Fruit fly (Drosophila melanogaster) whole organism, wandering third instar larva: Measurements from ENCODE around the gene Cad96Ca.

Experiments
- Abd-B ChIP-seq: fragments of >200 bp; optimal IDR thresholded peaks from 2 replicates; lab custom pipeline; 2017; ENCODE audit warnings: missing biosample characterization, missing genetic modification characterization
- CG32264 ChIP-seq: fragments of 200-800 bp; sonication (Bioruptor generic); optimal IDR thresholded peaks from 2 replicates; lab custom pipeline; 2016; ENCODE audit warnings: missing biosample characterization, missing genetic modification characterization
- CG9705 ChIP-seq: fragments of 200-800 bp; sonication (Bioruptor generic); optimal IDR thresholded peaks from 2 replicates; lab custom pipeline; 2018; ENCODE audit warnings: missing biosample characterization, mild to moderate bottlenecking, missing genetic modification characterization
- CrebA ChIP-seq: fragments of 200-800 bp; sonication (Bioruptor generic); optimal IDR thresholded peaks from 2 replicates; lab custom pipeline; 2016; ENCODE audit warnings: missing biosample characterization, mild to moderate bottlenecking, missing genetic modification characterization, borderline replicate concordance
- Dfd ChIP-seq: fragments of >200 bp; optimal IDR thresholded peaks from 2 replicates; lab custom pipeline; 2017; ENCODE audit warnings: missing biosample characterization, missing genetic modification characterization
- Dif ChIP-seq: fragments of 200-275, 200-300 bp; sonication (Bioruptor generic); optimal IDR thresholded peaks from 2 replicates; lab custom pipeline; 2018; ENCODE audit warnings: missing biosample characterization, missing genetic modification characterization; ENCODE audit not compliant: partially characterized antibody
- GATAd ChIP-seq: sonication (Bioruptor generic); optimal IDR thresholded peaks from 2 replicates; lab custom pipeline; 2016; ENCODE audit warnings: missing biosample characterization, missing genetic modification characterization
- HLH106 ChIP-seq: fragments of 200-800 bp; optimal IDR thresholded peaks from 3 replicates; lab custom pipeline; 2019; ENCODE audit warnings: missing biosample characterization, mild to moderate bottlenecking, missing genetic modification characterization, moderate library complexity
- Hnf4 ChIP-seq: fragments of 200-800 bp; sonication (Bioruptor generic); optimal IDR thresholded peaks from 2 replicates; lab custom pipeline; 2016; ENCODE audit warnings: missing biosample characterization, mild to moderate bottlenecking, missing genetic modification characterization
- Hr78 ChIP-seq: fragments of >200 bp; optimal IDR thresholded peaks from 2 replicates; lab custom pipeline; 2017; ENCODE audit warnings: missing biosample characterization, missing genetic modification characterization
- Hr83 ChIP-seq: fragments of 200-300 bp; sonication (Bioruptor generic); optimal IDR thresholded peaks from 2 replicates; lab custom pipeline; 2016; ENCODE audit warnings: missing biosample characterization, mild to moderate bottlenecking, missing genetic modification characterization, moderate library complexity; ENCODE audit not compliant: poor library complexity, severe bottlenecking
- Jra ChIP-seq: sonication (Bioruptor generic); optimal IDR thresholded peaks from 2 replicates; lab custom pipeline; 2016; ENCODE audit warnings: missing biosample characterization, missing genetic modification characterization
- Mio ChIP-seq: sonication (Bioruptor generic); optimal IDR thresholded peaks from 2 replicates; lab custom pipeline; 2016; ENCODE audit warnings: missing biosample characterization, missing genetic modification characterization
- Myc ChIP-seq: fragments of >200 bp; optimal IDR thresholded peaks from 2 replicates; lab custom pipeline; 2017
- N ChIP-seq: fragments of >200 bp; optimal IDR thresholded peaks from 2 replicates; lab custom pipeline; 2018; ENCODE audit warnings: missing biosample characterization, missing external identifiers, missing genetic modification characterization
- OdsH ChIP-seq: fragments of 200-800 bp; sonication (Bioruptor generic); optimal IDR thresholded peaks from 2 replicates; lab custom pipeline; 2016; ENCODE audit warnings: missing biosample characterization, mild to moderate bottlenecking, missing genetic modification characterization
- Rel ChIP-seq, 2 experiments: fragments of 200-800 bp; sonication (Bioruptor generic) in 1 of 2; optimal IDR thresholded peaks; 2 replicates in 1 of 2; 3 replicates in 1 of 2; lab custom pipeline; 2016 to 2019; ENCODE audit warnings: mild to moderate bottlenecking in 2 of 2, missing biosample characterization in 2 of 2, missing genetic modification characterization in 2 of 2, moderate library complexity in 1 of 2
- Sp1 ChIP-seq: fragments of 200-800 bp; sonication (Bioruptor generic); optimal IDR thresholded peaks from 3 replicates; lab custom pipeline; 2019; ENCODE audit warnings: missing biosample characterization, mild to moderate bottlenecking, missing genetic modification characterization, moderate library complexity
- Vsx2 ChIP-seq: fragments of 200-300, 225-300 bp; sonication (Bioruptor generic); optimal IDR thresholded peaks from 2 replicates; lab custom pipeline; 2018; ENCODE audit warnings: missing biosample characterization, missing genetic modification characterization; ENCODE audit not compliant: partially characterized antibody
- br ChIP-seq: fragments of 200-800 bp; sonication (Bioruptor generic); optimal IDR thresholded peaks from 2 replicates; lab custom pipeline; 2016; ENCODE audit warnings: missing biosample characterization, missing genetic modification characterization
- brk ChIP-seq: fragments of 200-800 bp; sonication (Bioruptor generic); optimal IDR thresholded peaks from 2 replicates; lab custom pipeline; 2016; ENCODE audit warnings: missing biosample characterization, mild to moderate bottlenecking, missing genetic modification characterization
- dl ChIP-seq, 2 experiments: fragments of 175-275, 200-275 bp in 1 of 2; fragments of 200-275 bp in 1 of 2; sonication (Bioruptor generic); optimal IDR thresholded peaks; lab custom pipeline; 2018; ENCODE audit warnings: mild to moderate bottlenecking in 2 of 2, missing biosample characterization in 2 of 2, missing genetic modification characterization in 2 of 2, moderate library complexity in 2 of 2; ENCODE audit not compliant: partially characterized antibody in 2 of 2, insufficient read depth in 1 of 2
- dmrt93B ChIP-seq: fragments of 200-800 bp; sonication (Bioruptor generic); optimal IDR thresholded peaks from 2 replicates; lab custom pipeline; 2018; ENCODE audit warnings: missing biosample characterization, mild to moderate bottlenecking, missing genetic modification characterization
- dsf ChIP-seq: sonication (Bioruptor generic); optimal IDR thresholded peaks from 2 replicates; lab custom pipeline; 2016; ENCODE audit warnings: missing biosample characterization, missing genetic modification characterization, borderline replicate concordance
- ey ChIP-seq: fragments of 200-800 bp; sonication (Bioruptor generic); optimal IDR thresholded peaks from 2 replicates; lab custom pipeline; 2016; ENCODE audit warnings: missing biosample characterization, missing genetic modification characterization
- foxo ChIP-seq, 2 experiments: fragments of 200-800 bp; sonication (Bioruptor generic); optimal IDR thresholded peaks; 2 replicates in 1 of 2; 3 replicates in 1 of 2; lab custom pipeline; 2016 to 2017; ENCODE audit warnings: missing biosample characterization in 2 of 2, missing genetic modification characterization in 2 of 2
- fru ChIP-seq: fragments of 200-800 bp; sonication (Bioruptor generic); optimal IDR thresholded peaks from 3 replicates; lab custom pipeline; 2016; ENCODE audit warnings: missing biosample characterization, mild to moderate bottlenecking, missing genetic modification characterization
- h ChIP-seq: fragments of 200-800 bp; sonication (Bioruptor generic); optimal IDR thresholded peaks from 3 replicates; lab custom pipeline; 2016; ENCODE audit warnings: missing biosample characterization, mild to moderate bottlenecking, missing genetic modification characterization
- jim ChIP-seq: fragments of 175-275, 200-325 bp; sonication (Bioruptor generic); optimal IDR thresholded peaks from 2 replicates; lab custom pipeline; 2016; ENCODE audit warnings: missing biosample characterization, mild to moderate bottlenecking, missing genetic modification characterization
- lola ChIP-seq: fragments of >200 bp; optimal IDR thresholded peaks from 2 replicates; lab custom pipeline; 2017; ENCODE audit warnings: missing biosample characterization, missing genetic modification characterization
- pan ChIP-seq: fragments of >200 bp; optimal IDR thresholded peaks from 2 replicates; lab custom pipeline; 2017
- psq ChIP-seq: fragments of 200-800 bp; sonication (Bioruptor generic); optimal IDR thresholded peaks from 3 replicates; lab custom pipeline; 2017; ENCODE audit warnings: missing biosample characterization, mild to moderate bottlenecking, missing genetic modification characterization, moderate library complexity
- rgr ChIP-seq: fragments of 200-800 bp; sonication (Bioruptor generic); optimal IDR thresholded peaks from 3 replicates; lab custom pipeline; 2016; ENCODE audit warnings: missing biosample characterization, mild to moderate bottlenecking, missing genetic modification characterization
- sage ChIP-seq: fragments of 200-800 bp; sonication (Bioruptor generic); optimal IDR thresholded peaks from 2 replicates; lab custom pipeline; 2016; ENCODE audit warnings: missing biosample characterization, mild to moderate bottlenecking, missing genetic modification characterization
- sv ChIP-seq: fragments of 200-800 bp; sonication (Bioruptor generic); optimal IDR thresholded peaks from 3 replicates; lab custom pipeline; 2016; ENCODE audit warnings: missing biosample characterization, missing genetic modification characterization
- tai ChIP-seq: sonication (Bioruptor generic); optimal IDR thresholded peaks from 2 replicates; lab custom pipeline; 2016; ENCODE audit warnings: missing biosample characterization, missing genetic modification characterization
- usp ChIP-seq: fragments of >200 bp; optimal IDR thresholded peaks from 2 replicates; lab custom pipeline; 2017; ENCODE audit warnings: missing biosample characterization, missing genetic modification characterization
- woc ChIP-seq: sonication (Bioruptor generic); optimal IDR thresholded peaks from 2 replicates; lab custom pipeline; 2016; ENCODE audit warnings: missing biosample characterization, mild to moderate bottlenecking, missing genetic modification characterization

Gene Cad96Ca

DNA sequence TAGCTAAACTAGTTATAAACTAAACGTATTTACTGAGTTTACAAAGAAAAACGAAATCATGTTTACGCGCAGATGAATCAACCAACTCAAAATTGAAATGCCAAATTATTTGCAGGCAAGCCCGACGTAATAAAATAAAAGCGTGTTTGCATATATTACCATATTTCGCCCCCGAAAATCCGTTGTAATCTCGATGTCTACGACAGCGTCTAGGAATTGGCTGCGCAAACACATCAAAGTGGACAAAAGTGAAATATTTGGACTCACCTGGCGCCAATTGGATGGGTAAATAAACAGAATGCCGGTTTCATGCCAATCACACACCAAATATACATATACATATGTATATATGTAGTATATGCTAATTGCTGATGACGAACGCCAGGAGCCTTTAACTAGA, 28.0 kb upstream of the Cad96Ca start:
- TF ChIP-seq Dfd (GFP tag; lab: Kevin White, UChicago) = no peak
- no peak for TF ChIP-seq OdsH (GFP tag; lab: Kevin White, UChicago)
- no peak for TF ChIP-seq sv (GFP tag; lab: Kevin White, UChicago)
- no peak for TF ChIP-seq Hnf4 (GFP tag; lab: Kevin White, UChicago)
- no peak for TF ChIP-seq Myc (lab: Kevin White, UChicago)
- TF ChIP-seq usp (GFP tag; lab: Kevin White, UChicago) = no peak
- TF ChIP-seq dl (GFP tag; optimal IDR thresholded peaks at IDR 0.05; lab: Kevin White, UChicago; ENCODE audit: insufficient read depth in 1 of 2, partially characterized antibody in 2 of 2) = no peak
- TF ChIP-seq brk = no peak
- no peak for TF ChIP-seq Sp1 (GFP tag; lab: Kevin White, UChicago)
- no peak for TF ChIP-seq ey (GFP tag; lab: Kevin White, UChicago)
- TF ChIP-seq foxo (GFP tag; optimal IDR thresholded peaks at IDR 0.05; lab: Kevin White, UChicago) = no peak
- TF ChIP-seq rgr (GFP tag; lab: Kevin White, UChicago) = no peak
- no peak for TF ChIP-seq jim (GFP tag; lab: Kevin White, UChicago)
- no peak for TF ChIP-seq fru (GFP tag; lab: Kevin White, UChicago)
- TF ChIP-seq sage (GFP tag; lab: Kevin White, UChicago) = no peak
- TF ChIP-seq, all 38 proteins: peak for 0

DNA sequence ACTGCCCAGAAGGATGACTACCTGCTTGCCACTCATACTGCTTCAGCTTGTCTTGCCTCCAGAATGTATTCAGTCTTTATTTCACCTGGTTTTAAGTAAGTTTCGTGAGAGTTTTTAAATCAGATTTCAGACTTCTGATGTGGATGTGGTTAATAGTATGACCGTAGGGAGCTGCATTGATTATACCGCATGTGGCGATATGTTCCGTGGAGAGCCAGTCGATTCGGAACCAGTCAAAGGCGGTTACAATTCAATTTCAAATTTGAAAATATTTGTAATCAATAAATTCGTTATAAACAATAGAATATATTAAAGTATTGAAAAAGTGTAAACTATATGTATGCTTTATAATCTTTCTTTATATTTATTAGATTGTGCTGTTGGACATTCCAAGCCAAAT, 27.3 kb upstream of the Cad96Ca start, which contains the start of gene Sil1:
Gene Sil1, minus strand, starts transcription at position 168 of the 400 bp plus-strand sequence.
- TF ChIP-seq rgr (GFP tag; lab: Kevin White, UChicago) = peak; percentile 10
- no peak for TF ChIP-seq usp (GFP tag; lab: Kevin White, UChicago)
- TF ChIP-seq brk = no peak

DNA sequence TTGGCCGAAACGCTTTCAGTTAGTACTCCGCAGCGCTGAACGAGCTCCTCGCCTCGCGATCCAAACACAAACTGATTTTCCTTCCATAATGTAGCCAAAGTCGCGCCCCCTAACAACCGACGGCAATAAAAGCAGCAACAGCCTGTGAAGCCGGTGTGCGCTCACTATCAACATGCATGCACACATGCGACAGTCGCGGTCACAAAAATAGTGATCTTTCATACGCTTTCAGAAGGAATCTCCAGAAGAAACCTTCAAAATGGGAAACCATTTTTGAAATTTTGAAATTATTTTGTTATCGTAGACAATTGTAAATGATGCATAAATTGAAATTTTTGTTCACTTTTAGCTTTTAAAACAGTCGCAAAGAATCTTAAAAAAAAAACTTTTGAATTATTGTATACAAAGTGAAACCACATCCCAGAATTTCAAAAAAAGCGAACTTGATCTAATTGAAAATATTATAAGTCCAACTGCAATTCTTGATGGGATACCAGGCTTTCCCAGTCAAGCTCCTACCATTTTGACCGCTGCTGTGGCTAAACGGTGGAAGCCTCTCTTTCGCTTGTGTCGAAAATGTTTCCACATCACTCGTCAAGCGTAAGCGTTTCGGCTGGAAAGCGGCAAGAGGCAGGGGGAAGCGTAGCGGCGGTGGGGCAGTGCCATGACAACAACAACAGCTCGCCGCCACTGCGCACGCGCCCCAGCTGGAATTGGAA, 24.3 kb upstream of the Cad96Ca start, which contains the start of gene Cad96Cb:
Gene Cad96Cb, minus strand, starts transcription at position 51 of the 719 bp plus-strand sequence.
- TF ChIP-seq Vsx2 (no peak), Hr83 (peak; percentile 9), lola (no peak), pan (no peak), tai (GFP tag; lab: Kevin White, UChicago) (no peak), Abd-B (GFP tag; lab: Kevin White, UChicago) (no peak), Myc (lab: Kevin White, UChicago) (no peak), Rel (GFP tag; optimal IDR thresholded peaks at IDR 0.05; lab: Kevin White, UChicago) (peak; percentile 31), Rel (tag; optimal IDR thresholded peaks at IDR 0.05; lab: Kevin White, UChicago) (peak; percentile 6), Mio (no peak), jim (GFP tag; lab: Kevin White, UChicago) (no peak), Dif (GFP tag; lab: Kevin White, UChicago) (no peak), psq (GFP tag; lab: Kevin White, UChicago) (peak; percentile 84), Dfd (GFP tag; lab: Kevin White, UChicago) (no peak), dmrt93B (GFP tag; lab: Kevin White, UChicago) (peak; percentile 87), Sp1 (GFP tag; lab: Kevin White, UChicago) (peak; percentile 91), h (GFP tag; lab: Kevin White, UChicago) (peak; percentile 88), CG9705 (GFP tag; lab: Kevin White, UChicago) (peak; percentile 70), woc (GFP tag; lab: Kevin White, UChicago) (peak; percentile 93), N (GFP tag; lab: Kevin White, UChicago) (no peak), Hnf4 (GFP tag; lab: Kevin White, UChicago) (peak; percentile 53), OdsH (GFP tag; lab: Kevin White, UChicago) (peak; percentile 86), brk (no peak), usp (GFP tag; lab: Kevin White, UChicago) (no peak), dsf (GFP tag; lab: Kevin White, UChicago) (peak; percentile 14), Jra (peak; percentile 66), fru (GFP tag; lab: Kevin White, UChicago) (peak; percentile 90), foxo (GFP tag; optimal IDR thresholded peaks at IDR 0.05; lab: Kevin White, UChicago) (peak in 1 of 2 experiments; percentile 89), Hr78 (GFP tag; lab: Kevin White, UChicago) (no peak), HLH106 (tag; lab: Kevin White, UChicago) (peak; percentile 86), GATAd (GFP tag; lab: Kevin White, UChicago) (peak; percentile 13), CG32264 (GFP tag; lab: Kevin White, UChicago) (peak; percentile 63), sage (GFP tag; lab: Kevin White, UChicago) (peak; percentile 47), dl (GFP tag; optimal IDR thresholded peaks at IDR 0.05; lab: Kevin White, UChicago; ENCODE audit: insufficient read depth in 1 of 2, partially characterized antibody in 2 of 2) (peak in 1 of 2 experiments; percentile 15), sv (GFP tag; lab: Kevin White, UChicago) (peak; percentile 73), br (GFP tag; lab: Kevin White, UChicago) (peak; percentile 86), rgr (GFP tag; lab: Kevin White, UChicago) (peak; percentile 84), ey (GFP tag; lab: Kevin White, UChicago) (peak; percentile 86), CrebA (GFP tag; lab: Kevin White, UChicago) (no peak)
- TF ChIP-seq, all 38 proteins: peak for 23
